Fruit fly (Drosophila melanogaster): ENCODE data around the gene Hn.

DNA sequence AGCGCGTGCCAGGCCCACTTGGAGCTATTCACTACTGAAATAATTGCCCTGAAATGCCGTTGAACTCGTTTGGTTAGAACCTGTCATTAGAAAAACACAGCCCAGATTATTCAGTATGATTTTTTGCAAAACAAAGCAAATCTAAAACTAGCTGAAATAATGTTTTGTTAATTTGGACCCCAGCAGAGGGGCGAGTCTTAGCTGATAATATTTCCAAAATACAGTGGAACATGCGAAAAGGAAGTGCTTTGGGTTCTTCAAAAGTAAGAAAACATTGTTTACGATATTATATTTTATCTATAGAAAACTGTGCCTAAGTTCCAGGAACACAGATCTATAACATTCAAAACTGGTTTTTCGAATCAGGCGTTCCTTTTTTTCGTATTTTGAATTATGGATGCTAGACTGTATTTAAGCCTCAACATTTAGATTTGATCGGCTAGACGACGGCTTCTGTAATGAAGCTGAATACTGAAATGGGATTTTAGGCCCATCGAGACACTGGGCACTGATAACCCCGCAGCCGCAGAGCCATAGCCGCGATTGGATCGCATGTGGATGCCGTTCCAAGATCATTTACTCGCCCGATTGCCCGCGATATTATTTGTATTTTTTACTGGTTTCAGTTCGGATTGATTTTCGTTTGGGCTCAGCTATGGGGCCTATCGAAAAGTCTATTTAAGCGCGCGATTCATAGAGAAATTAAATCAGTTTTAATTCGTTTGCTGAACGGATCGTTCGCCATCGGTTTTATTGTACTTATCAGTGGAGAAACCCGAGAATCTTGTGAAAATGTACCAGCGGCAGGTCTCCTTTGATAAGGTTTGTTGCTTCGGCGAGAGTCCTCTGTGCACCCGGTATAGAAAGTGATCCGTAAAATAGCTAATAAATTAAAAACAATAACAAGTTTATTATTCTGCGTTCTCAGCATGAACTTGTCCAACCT, at the start of gene Hn:
- TF ChIP-seq Ets98B (GFP tag; IDR thresholded peaks at IDR 0.05), result no peak
- no peak for TF ChIP-seq CG32121 (GFP tag; IDR thresholded peaks at IDR 0.05)
- no peak for TF ChIP-seq CG17806 (tag; optimal IDR thresholded peaks at IDR 0.05)
- TF ChIP-seq CG12605 (GFP tag; IDR thresholded peaks at IDR 0.05), result no peak
- TF ChIP-seq CG15710 (tag; optimal IDR thresholded peaks at IDR 0.05), result no peak
- TF ChIP-seq Pif1B (GFP tag; optimal IDR thresholded peaks at IDR 0.05), result no peak
- TF ChIP-seq EcR (GFP tag; optimal IDR thresholded peaks at IDR 0.05), result no peak
- TF ChIP-seq CG9948 (tag; optimal IDR thresholded peaks at IDR 0.05), result no peak
- TF ChIP-seq CG8301 (tag; optimal IDR thresholded peaks at IDR 0.05), result no peak
- TF ChIP-seq CG8159 (tag; optimal IDR thresholded peaks at IDR 0.05), result no peak
- TF ChIP-seq Snoo (tag; optimal IDR thresholded peaks at IDR 0.05), result no peak
- no peak for TF ChIP-seq CG13204 (GFP tag; optimal IDR thresholded peaks at IDR 0.05)
- TF ChIP-seq CG10348 (GFP tag; IDR thresholded peaks at IDR 0.05), result no peak
- TF ChIP-seq CG4496 (GFP tag; IDR thresholded peaks at IDR 0.05), result no peak
